Worm (Caenorhabditis elegans): ENCODE results near the gene srlf-10.

Gene srlf-10

DNA sequence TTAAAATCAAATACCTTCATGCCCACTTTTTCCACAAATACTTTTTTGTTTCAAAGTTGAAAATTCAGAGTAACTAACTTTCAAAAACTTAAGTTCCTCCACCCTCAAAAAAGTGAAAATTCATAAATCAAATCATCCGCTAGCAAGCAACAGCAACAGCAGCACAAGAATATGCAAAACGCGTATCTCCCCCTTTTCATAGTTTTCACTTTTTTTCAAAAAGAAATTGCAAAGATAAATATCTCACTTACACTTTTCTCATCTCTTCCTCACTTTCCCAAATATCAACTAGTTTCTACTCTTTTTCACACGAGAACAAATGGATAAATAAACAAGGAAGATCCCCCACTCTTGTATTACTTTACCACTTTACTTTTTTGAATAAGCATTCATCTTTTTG, 20.3 kb upstream of the srlf-10 start:
- no peak for TF ChIP-seq B0310.2 (tag; optimal IDR thresholded peaks at IDR 0.05)
- no peak for TF ChIP-seq aly-1 (tag; optimal IDR thresholded peaks at IDR 0.05)
- no peak for TF ChIP-seq tbx-37 (GFP tag; conservative IDR thresholded peaks at IDR 0.05)
- no peak for TF ChIP-seq ets-7 (tag; optimal IDR thresholded peaks at IDR 0.05)
- TF ChIP-seq pes-1 (GFP tag; IDR thresholded peaks at IDR 0.05), result no peak
- TF ChIP-seq ceh-13 (GFP tag; optimal IDR thresholded peaks at IDR 0.05), result no peak
- no peak for TF ChIP-seq F13C5.2 (tag; optimal IDR thresholded peaks at IDR 0.05)
- TF ChIP-seq flt-1 (GFP tag; IDR thresholded peaks at IDR 0.05), result no peak
- TF ChIP-seq hmg-4 (GFP tag; optimal IDR thresholded peaks at IDR 0.05), result no peak
- no peak for TF ChIP-seq ama-1 (optimal IDR thresholded peaks at IDR 0.05)
- TF ChIP-seq ceh-36 (tag; optimal IDR thresholded peaks at IDR 0.05), result no peak
- TF ChIP-seq hmbx-1 (tag; optimal IDR thresholded peaks at IDR 0.05), result no peak

DNA sequence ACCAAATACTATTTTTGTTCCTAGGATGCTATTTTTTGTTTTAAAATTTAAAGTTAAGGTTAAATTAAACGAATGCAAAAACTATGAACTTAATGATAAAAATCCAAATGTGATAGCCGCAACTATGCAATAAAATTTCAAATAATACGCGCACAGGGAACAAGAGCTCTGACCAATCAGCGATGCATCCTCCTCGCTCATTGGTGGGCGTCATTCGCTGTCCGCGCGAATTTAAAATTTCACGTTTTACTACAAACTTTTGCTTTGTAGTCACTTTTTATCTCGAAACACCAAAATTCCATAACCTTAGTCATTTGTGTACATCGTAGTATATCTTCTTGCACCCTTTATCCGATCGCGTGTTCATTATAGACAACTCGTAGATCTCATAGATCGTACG, 18.8 kb upstream of the srlf-10 start:
- TF ChIP-seq sea-1 (GFP tag; conservative IDR thresholded peaks at IDR 0.05) (no peak), ama-1 (optimal IDR thresholded peaks at IDR 0.05) (no peak)

DNA sequence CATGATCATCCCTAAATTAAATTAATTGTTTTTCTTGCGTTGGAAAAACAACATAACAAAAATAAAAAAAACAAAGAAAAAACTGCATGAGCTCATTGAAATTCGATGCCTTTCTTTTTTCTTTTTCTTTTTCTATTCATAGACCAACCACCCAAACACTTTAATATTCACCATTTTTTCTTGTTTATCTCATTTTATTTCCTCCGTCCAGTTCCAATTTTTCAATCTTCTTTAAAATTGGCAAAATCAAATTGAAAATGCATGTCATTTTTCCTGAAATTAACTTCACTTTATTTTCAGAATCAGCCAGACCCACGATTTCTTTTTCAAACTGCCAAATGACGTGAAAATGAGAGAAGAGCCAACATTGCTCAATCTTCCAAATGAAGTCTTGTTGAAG, 16.2 kb upstream of the srlf-10 start, which contains the start of gene T03F6.4:
T03F6.4 (plus strand) TSS at position 301 of the 400 bp plus-strand sequence.
- TF ChIP-seq B0310.2 (tag; optimal IDR thresholded peaks at IDR 0.05) (no peak), tra-4 (tag; optimal IDR thresholded peaks at IDR 0.05) (no peak), hmg-4 (GFP tag; optimal IDR thresholded peaks at IDR 0.05) (no peak), ets-7 (tag; optimal IDR thresholded peaks at IDR 0.05) (no peak), ceh-13 (GFP tag; optimal IDR thresholded peaks at IDR 0.05) (no peak), ama-1 (optimal IDR thresholded peaks at IDR 0.05) (no peak), flt-1 (GFP tag; IDR thresholded peaks at IDR 0.05) (no peak), pes-1 (GFP tag; IDR thresholded peaks at IDR 0.05) (no peak), sea-1 (GFP tag; conservative IDR thresholded peaks at IDR 0.05) (no peak), hnd-1 (tag; optimal IDR thresholded peaks at IDR 0.05) (no peak), scrt-1 (GFP tag; IDR thresholded peaks at IDR 0.05) (no peak), ceh-36 (tag; optimal IDR thresholded peaks at IDR 0.05) (no peak), tbx-11 (GFP tag; IDR thresholded peaks at IDR 0.05) (no peak)

DNA sequence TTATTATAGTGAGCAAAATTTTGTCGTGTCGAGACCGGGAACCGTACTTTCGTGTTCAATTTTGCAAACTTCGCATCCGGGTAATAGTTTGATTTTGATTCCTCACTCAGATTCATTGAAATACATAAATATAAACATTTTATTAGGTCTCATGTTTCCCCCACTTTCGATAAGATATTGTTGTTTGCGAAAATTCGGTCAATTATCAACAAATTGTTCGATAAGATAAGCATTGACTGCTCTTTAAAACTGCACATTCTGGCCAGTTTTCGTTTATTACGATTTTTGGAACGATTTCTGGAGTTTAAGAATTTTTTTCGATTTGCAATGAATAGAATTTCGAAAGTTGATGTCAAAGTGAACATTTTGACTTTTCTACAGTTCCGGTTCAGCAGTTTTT, 13.4 kb upstream of the srlf-10 start:
- TF ChIP-seq hnd-1 (tag; optimal IDR thresholded peaks at IDR 0.05), result no peak
- no peak for TF ChIP-seq pes-1 (GFP tag; IDR thresholded peaks at IDR 0.05)
- no peak for TF ChIP-seq ceh-13 (GFP tag; optimal IDR thresholded peaks at IDR 0.05)
- no peak for TF ChIP-seq scrt-1 (GFP tag; IDR thresholded peaks at IDR 0.05)
- no peak for TF ChIP-seq hmbx-1 (tag; optimal IDR thresholded peaks at IDR 0.05)
- no peak for TF ChIP-seq flt-1 (GFP tag; IDR thresholded peaks at IDR 0.05)
- TF ChIP-seq ets-7 (tag; optimal IDR thresholded peaks at IDR 0.05), result no peak
- TF ChIP-seq B0310.2 (tag; optimal IDR thresholded peaks at IDR 0.05), result no peak
- TF ChIP-seq ama-1 (optimal IDR thresholded peaks at IDR 0.05), result no peak
- no peak for TF ChIP-seq sea-1 (GFP tag; conservative IDR thresholded peaks at IDR 0.05)
- TF ChIP-seq hmg-4 (GFP tag; optimal IDR thresholded peaks at IDR 0.05), result no peak
- no peak for TF ChIP-seq F13C5.2 (tag; optimal IDR thresholded peaks at IDR 0.05)
- TF ChIP-seq tra-4 (tag; optimal IDR thresholded peaks at IDR 0.05), result no peak
- TF ChIP-seq tbx-11 (GFP tag; IDR thresholded peaks at IDR 0.05), result no peak
- TF ChIP-seq aly-1 (tag; optimal IDR thresholded peaks at IDR 0.05), result no peak
- TF ChIP-seq tbx-37 (GFP tag; conservative IDR thresholded peaks at IDR 0.05), result no peak
- TF ChIP-seq ceh-36 (tag; optimal IDR thresholded peaks at IDR 0.05), result no peak

DNA sequence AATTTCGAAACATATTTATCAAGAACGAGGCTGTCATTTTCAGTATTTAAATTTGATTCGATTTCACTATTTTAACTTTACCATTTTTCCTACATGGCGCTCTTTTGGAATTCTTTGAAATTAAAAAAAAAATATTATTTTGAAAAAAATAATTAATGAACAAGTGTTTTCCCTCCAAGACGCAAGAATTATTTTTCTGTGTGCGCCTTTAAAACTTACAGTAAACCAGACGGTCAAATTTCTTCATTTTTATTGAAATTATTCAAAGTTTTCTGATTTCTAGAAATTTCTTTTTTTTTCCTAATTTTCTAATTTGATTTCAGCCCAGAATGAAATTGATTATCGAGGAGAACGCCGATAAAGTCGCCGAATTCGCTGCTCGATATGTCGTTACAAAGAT, 12.9 kb upstream of the srlf-10 start, which contains the start of gene T03F6.3:
T03F6.3 (plus strand) TSS at position 318 of the 400 bp plus-strand sequence.
- TF ChIP-seq tbx-11 (GFP tag; IDR thresholded peaks at IDR 0.05), result no peak
- no peak for TF ChIP-seq flt-1 (GFP tag; IDR thresholded peaks at IDR 0.05)
- no peak for TF ChIP-seq sea-1 (GFP tag; conservative IDR thresholded peaks at IDR 0.05)
- no peak for TF ChIP-seq tra-4 (tag; optimal IDR thresholded peaks at IDR 0.05)
- TF ChIP-seq hmg-4 (GFP tag; optimal IDR thresholded peaks at IDR 0.05), result no peak
- no peak for TF ChIP-seq tbx-37 (GFP tag; conservative IDR thresholded peaks at IDR 0.05)
- no peak for TF ChIP-seq ets-7 (tag; optimal IDR thresholded peaks at IDR 0.05)
- no peak for TF ChIP-seq scrt-1 (GFP tag; IDR thresholded peaks at IDR 0.05)
- no peak for TF ChIP-seq F13C5.2 (tag; optimal IDR thresholded peaks at IDR 0.05)
- TF ChIP-seq ama-1 (optimal IDR thresholded peaks at IDR 0.05), result no peak
- TF ChIP-seq pes-1 (GFP tag; IDR thresholded peaks at IDR 0.05), result no peak
- TF ChIP-seq aly-1 (tag; optimal IDR thresholded peaks at IDR 0.05), result no peak
- TF ChIP-seq hmbx-1 (tag; optimal IDR thresholded peaks at IDR 0.05), result no peak
- TF ChIP-seq ceh-13 (GFP tag; optimal IDR thresholded peaks at IDR 0.05), result no peak
- no peak for TF ChIP-seq ceh-36 (tag; optimal IDR thresholded peaks at IDR 0.05)
- no peak for TF ChIP-seq hnd-1 (tag; optimal IDR thresholded peaks at IDR 0.05)
- TF ChIP-seq B0310.2 (tag; optimal IDR thresholded peaks at IDR 0.05), result no peak

DNA sequence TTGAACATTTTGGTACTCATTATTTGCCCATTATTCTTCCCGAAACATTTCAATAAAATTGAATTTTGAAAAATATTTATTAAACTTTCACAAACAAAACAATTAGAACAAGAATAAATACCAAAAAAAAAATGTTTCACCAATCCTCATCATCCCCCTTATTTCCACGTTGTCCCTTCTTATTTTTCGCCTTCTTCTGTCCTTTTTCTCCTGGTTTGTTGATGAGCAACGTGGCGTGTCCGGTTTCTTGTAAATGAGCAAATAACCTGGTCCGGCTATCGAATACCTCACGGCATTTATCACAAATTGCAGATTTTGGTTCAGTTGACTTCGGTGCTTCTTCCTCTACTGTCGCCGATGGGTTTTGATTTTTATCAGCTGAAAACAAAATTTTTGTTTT, 11.2 kb upstream of the srlf-10 start:
- no peak for TF ChIP-seq aly-1 (tag; optimal IDR thresholded peaks at IDR 0.05)
- no peak for TF ChIP-seq flt-1 (GFP tag; IDR thresholded peaks at IDR 0.05)

DNA sequence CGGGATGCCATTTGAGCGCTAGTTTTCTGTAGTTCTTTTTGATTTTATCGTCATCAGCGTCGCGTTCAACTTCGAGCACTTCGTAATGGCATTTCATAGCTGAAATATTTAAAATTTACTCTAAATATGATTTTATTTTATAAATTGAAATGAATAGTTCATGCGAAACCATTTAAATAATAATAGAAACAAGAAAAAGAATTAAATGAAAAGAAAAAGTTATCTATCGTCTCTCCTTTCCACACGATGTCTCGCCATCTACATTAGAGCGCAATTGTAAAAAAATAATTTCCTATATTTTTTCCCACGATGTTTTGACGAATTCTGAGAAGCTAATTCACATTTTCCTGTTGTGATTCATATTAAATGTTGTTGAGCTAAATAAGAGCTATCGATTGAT, 8.8 kb upstream of the srlf-10 start, which contains the start of gene dnj-17:
dnj-17 (minus strand) TSS at position 101 of the 400 bp plus-strand sequence.
- no peak for TF ChIP-seq F13C5.2 (tag; optimal IDR thresholded peaks at IDR 0.05)
- no peak for TF ChIP-seq tbx-11 (GFP tag; IDR thresholded peaks at IDR 0.05)
- TF ChIP-seq flt-1 (GFP tag; IDR thresholded peaks at IDR 0.05), result no peak
- no peak for TF ChIP-seq ceh-36 (tag; optimal IDR thresholded peaks at IDR 0.05)
- TF ChIP-seq sea-1 (GFP tag; conservative IDR thresholded peaks at IDR 0.05), result no peak
- no peak for TF ChIP-seq hnd-1 (tag; optimal IDR thresholded peaks at IDR 0.05)
- no peak for TF ChIP-seq hmbx-1 (tag; optimal IDR thresholded peaks at IDR 0.05)
- TF ChIP-seq scrt-1 (GFP tag; IDR thresholded peaks at IDR 0.05), result no peak
- TF ChIP-seq ets-7 (tag; optimal IDR thresholded peaks at IDR 0.05), result no peak
- TF ChIP-seq tra-4 (tag; optimal IDR thresholded peaks at IDR 0.05), result no peak
- TF ChIP-seq ceh-13 (GFP tag; optimal IDR thresholded peaks at IDR 0.05), result no peak
- no peak for TF ChIP-seq ama-1 (optimal IDR thresholded peaks at IDR 0.05)
- no peak for TF ChIP-seq tbx-37 (GFP tag; conservative IDR thresholded peaks at IDR 0.05)
- TF ChIP-seq hmg-4 (GFP tag; optimal IDR thresholded peaks at IDR 0.05), result no peak

DNA sequence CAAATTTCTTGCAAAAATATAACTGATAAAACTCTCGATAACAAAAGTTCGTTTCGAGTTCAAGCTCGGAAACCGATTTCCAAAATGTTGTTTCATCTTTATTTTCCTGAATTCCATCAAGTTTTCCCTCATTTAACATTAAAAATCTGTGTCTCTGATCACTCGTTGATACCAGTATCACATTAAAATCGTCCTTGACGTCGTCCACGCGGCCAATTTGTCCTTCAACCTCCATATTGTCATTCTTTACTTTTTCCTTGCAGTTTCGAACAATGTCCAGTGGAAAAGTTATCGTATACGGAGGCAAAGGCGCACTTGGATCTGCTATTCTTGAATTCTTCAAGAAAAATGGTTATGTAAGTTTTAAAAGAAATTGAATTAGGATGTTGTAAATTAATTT, 8.4 kb upstream of the srlf-10 start, which contains the start of gene qdpr-1:
qdpr-1 (plus strand) TSS at position 264 of the 400 bp plus-strand sequence.
- no peak for TF ChIP-seq ets-7 (tag; optimal IDR thresholded peaks at IDR 0.05)
- no peak for TF ChIP-seq aly-1 (tag; optimal IDR thresholded peaks at IDR 0.05)
- TF ChIP-seq hnd-1 (tag; optimal IDR thresholded peaks at IDR 0.05), result no peak
- TF ChIP-seq hmg-4 (GFP tag; optimal IDR thresholded peaks at IDR 0.05), result no peak
- TF ChIP-seq pes-1 (GFP tag; IDR thresholded peaks at IDR 0.05), result no peak
- TF ChIP-seq scrt-1 (GFP tag; IDR thresholded peaks at IDR 0.05), result no peak
- no peak for TF ChIP-seq tra-4 (tag; optimal IDR thresholded peaks at IDR 0.05)
- no peak for TF ChIP-seq F13C5.2 (tag; optimal IDR thresholded peaks at IDR 0.05)
- TF ChIP-seq tbx-11 (GFP tag; IDR thresholded peaks at IDR 0.05), result no peak
- no peak for TF ChIP-seq B0310.2 (tag; optimal IDR thresholded peaks at IDR 0.05)
- no peak for TF ChIP-seq ceh-13 (GFP tag; optimal IDR thresholded peaks at IDR 0.05)
- no peak for TF ChIP-seq flt-1 (GFP tag; IDR thresholded peaks at IDR 0.05)
- no peak for TF ChIP-seq ceh-36 (tag; optimal IDR thresholded peaks at IDR 0.05)
- TF ChIP-seq hmbx-1 (tag; optimal IDR thresholded peaks at IDR 0.05), result no peak
- TF ChIP-seq ama-1 (optimal IDR thresholded peaks at IDR 0.05), result no peak
- TF ChIP-seq sea-1 (GFP tag; conservative IDR thresholded peaks at IDR 0.05), result no peak
- no peak for TF ChIP-seq tbx-37 (GFP tag; conservative IDR thresholded peaks at IDR 0.05)

Measured in whole organism, early embryonic.